Fruit fly (Drosophila melanogaster) whole organism, wandering third instar larva: ENCODE results near the gene CG11670.
A peak's percentile ranks its signal among the peaks of the same experiment; 100 is the strongest.

Experiments used
- CG32264 ChIP-seq: fragments of 200-800 bp; sonication (Bioruptor generic); optimal IDR thresholded peaks from 2 replicates; lab custom pipeline; 2016; ENCODE audit warnings: missing biosample characterization, missing genetic modification characterization
- CG9705 ChIP-seq: fragments of 200-800 bp; sonication (Bioruptor generic); optimal IDR thresholded peaks from 2 replicates; lab custom pipeline; 2018; ENCODE audit warnings: missing biosample characterization, mild to moderate bottlenecking, missing genetic modification characterization
- CrebA ChIP-seq: fragments of 200-800 bp; sonication (Bioruptor generic); optimal IDR thresholded peaks from 2 replicates; lab custom pipeline; 2016; ENCODE audit warnings: missing biosample characterization, mild to moderate bottlenecking, missing genetic modification characterization, borderline replicate concordance
- Dif ChIP-seq: fragments of 200-275, 200-300 bp; sonication (Bioruptor generic); optimal IDR thresholded peaks from 2 replicates; lab custom pipeline; 2018; ENCODE audit warnings: missing biosample characterization, missing genetic modification characterization; ENCODE audit not compliant: partially characterized antibody
- GATAd ChIP-seq: sonication (Bioruptor generic); optimal IDR thresholded peaks from 2 replicates; lab custom pipeline; 2016; ENCODE audit warnings: missing biosample characterization, missing genetic modification characterization
- Hnf4 ChIP-seq: fragments of 200-800 bp; sonication (Bioruptor generic); optimal IDR thresholded peaks from 2 replicates; lab custom pipeline; 2016; ENCODE audit warnings: missing biosample characterization, mild to moderate bottlenecking, missing genetic modification characterization
- Hr83 ChIP-seq: fragments of 200-300 bp; sonication (Bioruptor generic); optimal IDR thresholded peaks from 2 replicates; lab custom pipeline; 2016; ENCODE audit warnings: missing biosample characterization, mild to moderate bottlenecking, missing genetic modification characterization, moderate library complexity; ENCODE audit not compliant: poor library complexity, severe bottlenecking
- Jra ChIP-seq: sonication (Bioruptor generic); optimal IDR thresholded peaks from 2 replicates; lab custom pipeline; 2016; ENCODE audit warnings: missing biosample characterization, missing genetic modification characterization
- Myc ChIP-seq: fragments of >200 bp; optimal IDR thresholded peaks from 2 replicates; lab custom pipeline; 2017
- OdsH ChIP-seq: fragments of 200-800 bp; sonication (Bioruptor generic); optimal IDR thresholded peaks from 2 replicates; lab custom pipeline; 2016; ENCODE audit warnings: missing biosample characterization, mild to moderate bottlenecking, missing genetic modification characterization
- Rel ChIP-seq, 2 experiments: fragments of 200-800 bp; sonication (Bioruptor generic) in 1 of 2; optimal IDR thresholded peaks; 2 replicates in 1 of 2; 3 replicates in 1 of 2; lab custom pipeline; 2016 to 2019; ENCODE audit warnings: mild to moderate bottlenecking in 2 of 2, missing biosample characterization in 2 of 2, missing genetic modification characterization in 2 of 2, moderate library complexity in 1 of 2
- Sp1 ChIP-seq: fragments of 200-800 bp; sonication (Bioruptor generic); optimal IDR thresholded peaks from 3 replicates; lab custom pipeline; 2019; ENCODE audit warnings: missing biosample characterization, mild to moderate bottlenecking, missing genetic modification characterization, moderate library complexity
- Vsx2 ChIP-seq: fragments of 200-300, 225-300 bp; sonication (Bioruptor generic); optimal IDR thresholded peaks from 2 replicates; lab custom pipeline; 2018; ENCODE audit warnings: missing biosample characterization, missing genetic modification characterization; ENCODE audit not compliant: partially characterized antibody
- dl ChIP-seq, 2 experiments: fragments of 175-275, 200-275 bp in 1 of 2; fragments of 200-275 bp in 1 of 2; sonication (Bioruptor generic); optimal IDR thresholded peaks; lab custom pipeline; 2018; ENCODE audit warnings: mild to moderate bottlenecking in 2 of 2, missing biosample characterization in 2 of 2, missing genetic modification characterization in 2 of 2, moderate library complexity in 2 of 2; ENCODE audit not compliant: partially characterized antibody in 2 of 2, insufficient read depth in 1 of 2
- dmrt93B ChIP-seq: fragments of 200-800 bp; sonication (Bioruptor generic); optimal IDR thresholded peaks from 2 replicates; lab custom pipeline; 2018; ENCODE audit warnings: missing biosample characterization, mild to moderate bottlenecking, missing genetic modification characterization
- dsf ChIP-seq: sonication (Bioruptor generic); optimal IDR thresholded peaks from 2 replicates; lab custom pipeline; 2016; ENCODE audit warnings: missing biosample characterization, missing genetic modification characterization, borderline replicate concordance
- foxo ChIP-seq, 2 experiments: fragments of 200-800 bp; sonication (Bioruptor generic); optimal IDR thresholded peaks; 2 replicates in 1 of 2; 3 replicates in 1 of 2; lab custom pipeline; 2016 to 2017; ENCODE audit warnings: missing biosample characterization in 2 of 2, missing genetic modification characterization in 2 of 2
- h ChIP-seq: fragments of 200-800 bp; sonication (Bioruptor generic); optimal IDR thresholded peaks from 3 replicates; lab custom pipeline; 2016; ENCODE audit warnings: missing biosample characterization, mild to moderate bottlenecking, missing genetic modification characterization
- jim ChIP-seq: fragments of 175-275, 200-325 bp; sonication (Bioruptor generic); optimal IDR thresholded peaks from 2 replicates; lab custom pipeline; 2016; ENCODE audit warnings: missing biosample characterization, mild to moderate bottlenecking, missing genetic modification characterization
- lola ChIP-seq: fragments of >200 bp; optimal IDR thresholded peaks from 2 replicates; lab custom pipeline; 2017; ENCODE audit warnings: missing biosample characterization, missing genetic modification characterization
- pan ChIP-seq: fragments of >200 bp; optimal IDR thresholded peaks from 2 replicates; lab custom pipeline; 2017
- psq ChIP-seq: fragments of 200-800 bp; sonication (Bioruptor generic); optimal IDR thresholded peaks from 3 replicates; lab custom pipeline; 2017; ENCODE audit warnings: missing biosample characterization, mild to moderate bottlenecking, missing genetic modification characterization, moderate library complexity
- rgr ChIP-seq: fragments of 200-800 bp; sonication (Bioruptor generic); optimal IDR thresholded peaks from 3 replicates; lab custom pipeline; 2016; ENCODE audit warnings: missing biosample characterization, mild to moderate bottlenecking, missing genetic modification characterization
- sage ChIP-seq: fragments of 200-800 bp; sonication (Bioruptor generic); optimal IDR thresholded peaks from 2 replicates; lab custom pipeline; 2016; ENCODE audit warnings: missing biosample characterization, mild to moderate bottlenecking, missing genetic modification characterization
- sv ChIP-seq: fragments of 200-800 bp; sonication (Bioruptor generic); optimal IDR thresholded peaks from 3 replicates; lab custom pipeline; 2016; ENCODE audit warnings: missing biosample characterization, missing genetic modification characterization
- tai ChIP-seq: sonication (Bioruptor generic); optimal IDR thresholded peaks from 2 replicates; lab custom pipeline; 2016; ENCODE audit warnings: missing biosample characterization, missing genetic modification characterization
- woc ChIP-seq: sonication (Bioruptor generic); optimal IDR thresholded peaks from 2 replicates; lab custom pipeline; 2016; ENCODE audit warnings: missing biosample characterization, mild to moderate bottlenecking, missing genetic modification characterization

The CG11670 gene

dm6 chr3R:13015811-13016766 lies 25.8 kb upstream of the CG11670 start (continued):
- TF ChIP-seq pan: no peak

DNA sequence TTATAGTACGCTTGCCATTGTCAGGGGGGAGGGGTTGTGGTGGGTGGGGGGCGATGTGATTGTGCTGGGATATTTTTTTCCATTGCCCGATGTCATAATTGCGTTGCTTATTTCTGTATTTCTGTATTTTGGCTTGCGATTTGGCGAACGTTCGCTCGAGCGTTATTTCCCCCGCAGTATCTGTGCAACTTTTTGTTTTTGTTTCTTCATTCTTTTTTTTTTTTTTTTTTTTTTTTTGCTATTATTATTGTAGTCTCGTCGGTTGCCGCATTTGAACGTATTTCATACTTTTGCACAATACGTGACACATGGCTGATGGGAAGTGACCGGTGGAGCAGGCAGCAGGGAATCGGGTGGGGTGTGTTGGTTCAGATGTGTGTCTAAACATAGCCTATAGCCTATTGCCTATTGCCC lies 24.2 kb upstream of the CG11670 start:
- TF ChIP-seq rgr (GFP tag; lab: Kevin White, UChicago): peak; percentile 59
- TF ChIP-seq CrebA (GFP tag; lab: Kevin White, UChicago): no peak
- peak; percentile 50 for TF ChIP-seq h (GFP tag; lab: Kevin White, UChicago)
- TF ChIP-seq Rel (GFP tag; optimal IDR thresholded peaks at IDR 0.05; lab: Kevin White, UChicago): no peak
- TF ChIP-seq Rel (tag; optimal IDR thresholded peaks at IDR 0.05; lab: Kevin White, UChicago): peak; percentile 93

- TF ChIP-seq rgr (GFP tag; lab: Kevin White, UChicago) (no peak), CG9705 (GFP tag; lab: Kevin White, UChicago) (no peak), h (GFP tag; lab: Kevin White, UChicago) (peak; percentile 73), Jra (GFP tag; lab: Kevin White, UChicago) (no peak), sv (GFP tag; lab: Kevin White, UChicago) (no peak), Rel (GFP tag; optimal IDR thresholded peaks at IDR 0.05; lab: Kevin White, UChicago) (no peak), Rel (tag; optimal IDR thresholded peaks at IDR 0.05; lab: Kevin White, UChicago) (peak; percentile 73), lola (GFP tag; lab: Kevin White, UChicago) (no peak), sage (GFP tag; lab: Kevin White, UChicago) (no peak)
- TF ChIP-seq, all 38 proteins: peak for 2
These were observed 23.5 kb upstream of the CG11670 start for dm6 chr3R:13018284-13018900.

dm6 chr3R:13018995-13019394 lies 22.9 kb upstream of the CG11670 start:
- TF ChIP-seq rgr (GFP tag; lab: Kevin White, UChicago) (no peak), dmrt93B (GFP tag; lab: Kevin White, UChicago) (no peak), Myc (lab: Kevin White, UChicago) (no peak), Sp1 (GFP tag; lab: Kevin White, UChicago) (no peak), GATAd (GFP tag; lab: Kevin White, UChicago) (no peak), dl (GFP tag; optimal IDR thresholded peaks at IDR 0.05; lab: Kevin White, UChicago; ENCODE audit: insufficient read depth in 1 of 2, partially characterized antibody in 2 of 2) (no peak), foxo (GFP tag; optimal IDR thresholded peaks at IDR 0.05; lab: Kevin White, UChicago) (no peak), Hnf4 (GFP tag; lab: Kevin White, UChicago) (no peak), h (GFP tag; lab: Kevin White, UChicago) (no peak), CG9705 (GFP tag; lab: Kevin White, UChicago) (no peak), dsf (GFP tag; lab: Kevin White, UChicago) (no peak), Hr83 (GFP tag; lab: Kevin White, UChicago) (no peak), tai (GFP tag; lab: Kevin White, UChicago) (no peak), Dif (no peak), pan (no peak), sv (GFP tag; lab: Kevin White, UChicago) (no peak)

DNA sequence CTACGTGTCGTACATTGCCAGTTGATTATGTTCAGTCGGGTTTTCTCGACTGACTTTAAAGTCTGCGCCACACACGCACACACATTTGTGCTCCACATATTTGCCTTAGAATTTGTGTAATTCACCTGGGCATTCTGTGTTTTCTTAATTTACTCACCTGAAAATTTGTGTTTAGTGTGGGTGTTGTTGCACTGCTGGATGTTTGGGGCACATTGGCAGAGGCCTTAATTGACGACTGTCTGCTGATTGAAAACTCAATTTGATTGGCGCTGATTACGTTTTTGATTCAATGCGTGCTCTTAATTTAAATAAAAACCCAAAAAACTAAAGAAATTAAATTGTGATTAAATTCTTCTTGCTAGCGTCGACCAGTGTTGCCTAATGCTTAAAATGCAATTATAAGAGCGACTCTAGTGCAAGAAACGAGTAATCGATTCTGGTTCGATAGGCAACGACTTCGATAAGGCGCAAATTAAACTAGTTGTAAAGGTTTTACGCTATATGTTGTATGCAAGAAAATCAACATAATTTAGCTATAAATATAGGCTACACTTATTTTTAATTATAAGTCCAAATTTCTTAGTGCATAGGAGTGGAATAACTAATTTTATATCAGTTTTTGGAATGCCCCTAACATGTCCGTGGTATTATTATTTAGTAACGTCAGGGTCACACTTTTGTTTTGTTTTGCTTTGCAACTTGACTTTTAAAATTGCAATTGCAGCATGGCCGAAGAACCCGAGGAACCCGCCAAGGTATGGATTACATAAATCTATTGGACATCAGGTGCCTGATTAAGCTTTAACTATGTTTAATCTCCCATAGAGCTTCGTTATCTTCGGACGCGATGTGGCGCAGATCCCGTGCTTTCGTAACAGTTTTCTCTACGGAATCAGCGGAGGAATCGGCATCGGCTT lies 11.3 kb upstream of the CG11670 start, which contains the start of the genes CG46281 and CG46280:
Gene CG46281 (minus strand): TSS at position 51 of the 917 bp plus-strand sequence.
Gene CG46280 (minus strand): TSS at position 403 of the 917 bp plus-strand sequence.
- TF ChIP-seq Rel (GFP tag; optimal IDR thresholded peaks at IDR 0.05; lab: Kevin White, UChicago) (no peak), Rel (tag; optimal IDR thresholded peaks at IDR 0.05; lab: Kevin White, UChicago) (peak; percentile 32), Myc (lab: Kevin White, UChicago) (peak; percentile 31), jim (no peak), dsf (GFP tag; lab: Kevin White, UChicago) (peak; percentile 42), CG32264 (GFP tag; lab: Kevin White, UChicago) (peak; percentile 2), sv (GFP tag; lab: Kevin White, UChicago) (peak; percentile 40), woc (peak; percentile 37), GATAd (GFP tag; lab: Kevin White, UChicago) (no peak), foxo (GFP tag; optimal IDR thresholded peaks at IDR 0.05; lab: Kevin White, UChicago) (no peak), rgr (GFP tag; lab: Kevin White, UChicago) (no peak), Hnf4 (GFP tag; lab: Kevin White, UChicago) (peak; percentile 68), OdsH (peak; percentile 24), sage (GFP tag; lab: Kevin White, UChicago) (peak; percentile 20), psq (peak; percentile 40), Vsx2 (no peak), CG9705 (GFP tag; lab: Kevin White, UChicago) (no peak), Jra (GFP tag; lab: Kevin White, UChicago) (peak; percentile 74)
